Worm (Caenorhabditis elegans): ENCODE measurements around the gene H11E01.3.
A peak's percentile ranks its signal among the peaks of the same experiment; 100 is the strongest.

DNA sequence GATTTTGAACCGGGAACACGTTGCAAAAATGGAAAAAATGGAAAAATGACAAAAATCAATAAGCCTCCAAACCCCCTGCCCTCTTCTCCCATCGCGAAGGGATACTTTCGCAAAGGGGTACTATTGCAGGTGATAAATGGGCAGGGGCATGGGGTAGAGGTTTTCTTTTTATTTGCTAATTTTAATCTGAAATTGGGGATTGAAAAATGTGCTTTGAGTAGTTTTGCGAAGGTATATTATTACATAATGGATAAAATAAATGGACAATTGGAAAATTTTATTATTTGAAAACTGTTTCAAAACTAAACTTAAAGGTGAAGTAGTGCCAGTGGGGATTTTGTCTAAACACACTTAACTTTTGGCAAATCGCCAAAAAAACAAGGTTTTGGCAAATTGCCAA is 22.3 kb downstream of the H11E01.3 start:
- TF ChIP-seq cnd-1 (tag; optimal IDR thresholded peaks at IDR 0.05): peak; percentile 69
- peak; percentile 86 for TF ChIP-seq ces-1 (GFP tag; optimal IDR thresholded peaks at IDR 0.05)
- TF ChIP-seq snpc-4 (tag; optimal IDR thresholded peaks at IDR 0.05): no peak
- peak; percentile 71 for TF ChIP-seq pha-4 (tag; optimal IDR thresholded peaks at IDR 0.05)
- TF ChIP-seq unc-62 (GFP tag; optimal IDR thresholded peaks at IDR 0.05): peak; percentile 46
- peak; percentile 48 for TF ChIP-seq ztf-11 (tag; optimal IDR thresholded peaks at IDR 0.05)
- TF ChIP-seq elt-3 (tag; optimal IDR thresholded peaks at IDR 0.05): peak; percentile 67
- TF ChIP-seq lsy-2 (tag; optimal IDR thresholded peaks at IDR 0.05): peak; percentile 75
- TF ChIP-seq lin-13 (tag; optimal IDR thresholded peaks at IDR 0.05): peak; percentile 36
- TF ChIP-seq zip-8 (tag; optimal IDR thresholded peaks at IDR 0.05): no peak
- peak; percentile 98 for TF ChIP-seq nhr-237 (tag; optimal IDR thresholded peaks at IDR 0.05)
- TF ChIP-seq sptf-1 (tag; optimal IDR thresholded peaks at IDR 0.05): peak; percentile 88
- peak; percentile 37 for TF ChIP-seq nhr-2 (tag; optimal IDR thresholded peaks at IDR 0.05)

Measured in whole organism, mixed stage, embryonic.